Worm (Caenorhabditis elegans) whole organism, L4 larva: ENCODE results near the gene soc-2.
A peak's percentile ranks its signal among the peaks of the same experiment; 100 is the strongest.

Source experiments
- D1046.2 ChIP-seq: fragments of 200-800 bp; sonication (Bioruptor generic); IDR thresholded peaks from 2 replicates; pipeline ENCODE4 v1.3.6; 2022; ENCODE audit warnings: missing genetic modification characterization, missing compliant biosample characterization
- F37D6.2 ChIP-seq: sonication (generic microtip); optimal IDR thresholded peaks from 2 replicates; lab custom pipeline; 2016; ENCODE audit warnings: mild to moderate bottlenecking, missing genetic modification characterization, missing compliant biosample characterization
- F44E2.7 ChIP-seq: fragments of 200-800 bp; sonication (Bioruptor generic); IDR thresholded peaks from 2 replicates; pipeline ENCODE4 v2.1.2; 2022; ENCODE audit warnings: missing genetic modification characterization, missing compliant biosample characterization
- Y105C5A.15 ChIP-seq: fragments of 200-800 bp; sonication (Bioruptor generic); IDR thresholded peaks from 2 replicates; pipeline ENCODE4 v1.3.6; 2022; ENCODE audit warnings: missing genetic modification characterization, missing compliant biosample characterization
- Y48G9A.11 ChIP-seq: fragments of 200-800 bp; sonication (Bioruptor generic); IDR thresholded peaks from 2 replicates; pipeline ENCODE4 v1.3.6; 2022; ENCODE audit warnings: missing genetic modification reagents, missing genetic modification characterization, missing compliant biosample characterization
- ZK546.5 ChIP-seq, 2 experiments: sonication (generic microtip); optimal IDR thresholded peaks; 2 replicates each; lab custom pipeline; 2017; ENCODE audit warnings: missing biosample characterization in 2 of 2, missing genetic modification characterization in 2 of 2
- aha-1 ChIP-seq: fragments of 150-350 bp; peaks from one replicate; lab custom pipeline; 2014; ENCODE audit warnings: missing biosample characterization, missing genetic modification characterization
- arid-1 ChIP-seq: fragments of 200-800 bp; sonication (Bioruptor generic); conservative IDR thresholded peaks from 2 replicates; pipeline ENCODE4 v1.3.6; 2022; ENCODE audit warnings: missing genetic modification reagents, missing genetic modification characterization, missing compliant biosample characterization
- attf-4 ChIP-seq: sonication (generic microtip); optimal IDR thresholded peaks from 3 replicates; lab custom pipeline; 2017; ENCODE audit warnings: missing biosample characterization, missing genetic modification characterization
- ceh-20 ChIP-seq: fragments of 200-800 bp; sonication (Bioruptor generic); IDR thresholded peaks from 2 replicates; pipeline ENCODE4 v1.3.6; 2022; ENCODE audit warnings: missing genetic modification reagents, missing genetic modification characterization, missing compliant biosample characterization
- ceh-62 ChIP-seq: sonication (generic microtip); optimal IDR thresholded peaks from 2 replicates; lab custom pipeline; 2017; ENCODE audit warnings: missing biosample characterization, missing genetic modification characterization
- ces-1 ChIP-seq: fragments of 150-350 bp; sonication (generic microtip); optimal IDR thresholded peaks from 4 replicates; lab custom pipeline; 2014; ENCODE audit warnings: missing biosample characterization, missing genetic modification reagents, missing genetic modification characterization
- cey-2 ChIP-seq: sonication (generic microtip); optimal IDR thresholded peaks from 3 replicates; lab custom pipeline; 2017; ENCODE audit warnings: missing genetic modification characterization, mild to moderate bottlenecking, missing compliant biosample characterization, antibody characterized with exemption, borderline replicate concordance; ENCODE audit not compliant: insufficient read depth
- ctbp-1 ChIP-seq: fragments of 200-800 bp; sonication (Bioruptor generic); IDR thresholded peaks from 2 replicates; pipeline ENCODE4 v1.3.6; 2022; ENCODE audit warnings: missing genetic modification reagents, missing genetic modification characterization, missing compliant biosample characterization
- daf-12 ChIP-seq: fragments of 150-350 bp; optimal IDR thresholded peaks from 2 replicates; lab custom pipeline; 2014; ENCODE audit warnings: missing biosample characterization, missing genetic modification reagents, missing genetic modification characterization
- dmd-9 ChIP-seq: fragments of 200-800 bp; sonication (Bioruptor generic); IDR thresholded peaks from 2 replicates; pipeline ENCODE4 v1.3.6; 2022; ENCODE audit warnings: missing genetic modification reagents, missing genetic modification characterization, missing compliant biosample characterization
- duxl-1 ChIP-seq: sonication (generic microtip); optimal IDR thresholded peaks from 2 replicates; lab custom pipeline; 2016; ENCODE audit warnings: mild to moderate bottlenecking, missing genetic modification characterization, moderate library complexity, missing compliant biosample characterization; ENCODE audit not compliant: poor library complexity
- egl-27 ChIP-seq: sonication (generic microtip); optimal IDR thresholded peaks from 3 replicates; lab custom pipeline; 2017; ENCODE audit warnings: missing biosample characterization, missing genetic modification reagents, missing genetic modification characterization
- egl-43 ChIP-seq: fragments of 200-800 bp; sonication (Bioruptor generic); IDR thresholded peaks from 2 replicates; pipeline ENCODE4 v1.3.6; 2022; ENCODE audit warnings: missing genetic modification reagents, missing genetic modification characterization, missing compliant biosample characterization
- fkh-10 ChIP-seq: fragments of 150-350 bp; optimal IDR thresholded peaks from 2 replicates; lab custom pipeline; 2014; ENCODE audit warnings: missing biosample characterization, missing genetic modification reagents, missing genetic modification characterization
- fos-1 ChIP-seq: fragments of 150-350 bp; optimal IDR thresholded peaks from 2 replicates; lab custom pipeline; 2014; ENCODE audit warnings: missing biosample characterization, missing genetic modification characterization
- gei-8 ChIP-seq: fragments of 200-800 bp; sonication (Bioruptor generic); optimal IDR thresholded peaks from 2 replicates; lab custom pipeline; 2018; ENCODE audit warnings: mild to moderate bottlenecking, missing genetic modification characterization, missing compliant biosample characterization
- hif-1 ChIP-seq, 2 experiments: sonication (generic microtip); optimal IDR thresholded peaks; 2 replicates each; lab custom pipeline; 2016 to 2017; ENCODE audit warnings: missing compliant biosample characterization in 2 of 2, missing genetic modification characterization in 2 of 2, missing genetic modification reagents in 2 of 2, missing genotype in 2 of 2, mild to moderate bottlenecking in 1 of 2
- hlh-11 ChIP-seq: fragments of 200-800 bp; sonication (Bioruptor generic); optimal IDR thresholded peaks from 2 replicates; lab custom pipeline; 2018; ENCODE audit warnings: mild to moderate bottlenecking, missing genetic modification characterization, missing compliant biosample characterization
- jun-1 ChIP-seq: fragments of 150-350 bp; optimal IDR thresholded peaks from 2 replicates; lab custom pipeline; 2014; ENCODE audit warnings: missing biosample characterization, missing genetic modification reagents, missing genetic modification characterization
- lin-1 ChIP-seq: fragments of 200-800 bp; sonication (Bioruptor generic); IDR thresholded peaks from 2 replicates; pipeline ENCODE4 v1.3.6; 2022; ENCODE audit warnings: missing genetic modification reagents, missing genetic modification characterization, missing compliant biosample characterization
- lin-29 ChIP-seq: fragments of 200-800 bp; sonication (Bioruptor generic); IDR thresholded peaks from 2 replicates; pipeline ENCODE4 v1.3.6; 2022; ENCODE audit warnings: missing genetic modification reagents, missing genetic modification characterization, missing compliant biosample characterization
- lin-38 ChIP-seq: fragments of 200-800 bp; sonication (Bioruptor generic); IDR thresholded peaks from 2 replicates; pipeline ENCODE4 v1.3.6; 2022; ENCODE audit warnings: missing genetic modification reagents, missing genetic modification characterization, missing compliant biosample characterization
- lin-39 ChIP-seq: fragments of 150-350 bp; optimal IDR thresholded peaks from 2 replicates; lab custom pipeline; 2014; ENCODE audit warnings: missing biosample characterization, missing genetic modification reagents, missing genetic modification characterization
- lsy-2 ChIP-seq, 2 experiments: fragments of 150-350 bp in 1 of 2; sonication (generic microtip) in 1 of 2; optimal IDR thresholded peaks; 2 replicates each; lab custom pipeline; 2014 to 2017; ENCODE audit warnings: missing biosample characterization in 2 of 2, missing genetic modification characterization in 2 of 2
- madf-9 ChIP-seq: fragments of 200-800 bp; sonication (Bioruptor generic); conservative IDR thresholded peaks from 2 replicates; pipeline ENCODE4 v1.3.6; 2022; ENCODE audit warnings: missing genetic modification reagents, missing genetic modification characterization, missing compliant biosample characterization
- mdt-29 ChIP-seq: fragments of 200-800 bp; sonication (Bioruptor generic); IDR thresholded peaks from 2 replicates; pipeline ENCODE4 v1.3.6; 2022; ENCODE audit warnings: missing genetic modification reagents, missing genetic modification characterization, missing compliant biosample characterization
- mes-2 ChIP-seq: sonication (generic microtip); optimal IDR thresholded peaks from 2 replicates; lab custom pipeline; 2016; ENCODE audit warnings: missing genotype, mild to moderate bottlenecking, missing genetic modification characterization, missing compliant biosample characterization; ENCODE audit not compliant: poor library complexity, severe bottlenecking
- mxl-3 ChIP-seq: fragments of 200-800 bp; sonication (Bioruptor generic); optimal IDR thresholded peaks from 2 replicates; lab custom pipeline; 2018; ENCODE audit warnings: mild to moderate bottlenecking, missing genetic modification characterization, missing compliant biosample characterization
- nhr-102 ChIP-seq: sonication (generic microtip); optimal IDR thresholded peaks from 2 replicates; lab custom pipeline; 2016; ENCODE audit warnings: mild to moderate bottlenecking, missing genetic modification characterization, moderate library complexity, missing compliant biosample characterization
- nhr-25 ChIP-seq: sonication (generic microtip); optimal IDR thresholded peaks from 2 replicates; lab custom pipeline; 2017; ENCODE audit warnings: missing genetic modification characterization, mild to moderate bottlenecking, missing compliant biosample characterization, antibody characterized with exemption, moderate library complexity, borderline replicate concordance; ENCODE audit not compliant: insufficient read depth
- nhr-28 ChIP-seq: fragments of 150-350 bp; optimal IDR thresholded peaks from 2 replicates; lab custom pipeline; 2014; ENCODE audit warnings: missing biosample characterization, missing genetic modification characterization
- nhr-41 ChIP-seq: fragments of 200-800 bp; sonication (Bioruptor generic); IDR thresholded peaks from 2 replicates; pipeline ENCODE4 v1.3.6; 2022; ENCODE audit warnings: missing genetic modification reagents, missing genetic modification characterization, missing compliant biosample characterization
- nhr-48 ChIP-seq: sonication (generic microtip); optimal IDR thresholded peaks from 2 replicates; lab custom pipeline; 2016; ENCODE audit warnings: mild to moderate bottlenecking, missing genetic modification characterization, missing compliant biosample characterization
- nhr-76 ChIP-seq: fragments of 150-350 bp; optimal IDR thresholded peaks from 2 replicates; lab custom pipeline; 2014; ENCODE audit warnings: missing biosample characterization, missing genetic modification characterization
- pqm-1 ChIP-seq: sonication (generic microtip); optimal IDR thresholded peaks from 2 replicates; lab custom pipeline; 2017; ENCODE audit warnings: missing biosample characterization, missing genetic modification characterization
- rbr-2 ChIP-seq: sonication (generic microtip); optimal IDR thresholded peaks from 2 replicates; lab custom pipeline; 2016; ENCODE audit warnings: missing genotype, missing genetic modification characterization, missing compliant biosample characterization
- snpc-4 ChIP-seq: fragments of 150-350 bp; optimal IDR thresholded peaks from 2 replicates; lab custom pipeline; 2014; ENCODE audit warnings: missing biosample characterization, missing genetic modification characterization
- tag-97 ChIP-seq: fragments of 200-800 bp; sonication (Bioruptor generic); IDR thresholded peaks from 2 replicates; pipeline ENCODE4 v1.3.6; 2022; ENCODE audit warnings: missing genetic modification characterization, missing compliant biosample characterization
- tra-1 ChIP-seq: fragments of 200-800 bp; sonication (Bioruptor generic); IDR thresholded peaks from 2 replicates; pipeline ENCODE4 v1.3.6; 2022; ENCODE audit warnings: missing genetic modification reagents, missing genetic modification characterization, missing compliant biosample characterization
- unc-130 ChIP-seq: sonication (generic microtip); optimal IDR thresholded peaks from 2 replicates; lab custom pipeline; 2016; ENCODE audit warnings: missing genetic modification reagents, missing genetic modification characterization, missing compliant biosample characterization
- unc-62 ChIP-seq, 3 experiments: fragments of 150-350 bp in 1 of 3; sonication (generic microtip); optimal IDR thresholded peaks in 2 of 3; peaks in 1 of 3; 1 replicate in 1 of 3; 2 replicates in 2 of 3; lab custom pipeline; 2014 to 2017; ENCODE audit warnings: missing biosample characterization in 3 of 3, missing genetic modification characterization in 3 of 3, missing genetic modification reagents in 3 of 3, missing genotype in 1 of 3
- vab-7 ChIP-seq: fragments of 200-800 bp; sonication (Bioruptor generic); IDR thresholded peaks from 2 replicates; pipeline ENCODE4 v1.3.6; 2022; ENCODE audit warnings: missing genetic modification reagents, missing genetic modification characterization, missing compliant biosample characterization
- zip-11 ChIP-seq: fragments of 200-800 bp; sonication (Bioruptor generic); IDR thresholded peaks from 2 replicates; pipeline ENCODE4 v1.3.6; 2022; ENCODE audit warnings: missing genetic modification characterization, missing compliant biosample characterization
- zip-2 ChIP-seq: fragments of 150-350 bp; optimal IDR thresholded peaks from 2 replicates; lab custom pipeline; 2014; ENCODE audit warnings: missing biosample characterization, missing genetic modification characterization
- ztf-7 ChIP-seq: fragments of 150-350 bp; optimal IDR thresholded peaks from 2 replicates; lab custom pipeline; 2014; ENCODE audit warnings: missing biosample characterization, missing genetic modification characterization

soc-2 gene

DNA sequence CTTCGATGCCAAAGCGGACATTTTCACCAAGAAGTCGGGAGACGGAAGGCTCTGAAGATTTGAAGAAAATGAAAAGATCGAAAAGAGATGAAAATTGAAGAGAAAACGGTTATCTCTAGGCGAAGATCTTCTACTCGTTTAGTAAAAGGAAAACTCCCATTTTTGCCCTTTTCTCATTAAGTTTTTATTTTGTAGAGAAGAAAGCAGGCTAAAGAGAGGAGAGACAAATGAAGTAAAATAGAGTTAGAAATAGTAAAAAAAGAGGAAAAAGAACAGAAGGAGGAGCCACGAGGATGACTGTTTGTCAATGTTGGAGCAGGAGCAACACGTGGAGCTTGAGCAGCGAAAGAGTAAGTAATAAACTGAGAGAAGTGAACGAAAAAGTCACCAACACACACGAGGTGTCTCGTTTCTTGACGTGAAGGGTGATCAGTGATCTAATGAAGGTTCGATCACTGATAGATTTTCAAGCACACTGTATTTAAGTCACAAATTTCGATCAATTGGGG lies 63.4 kb downstream of the soc-2 start, which contains the start of gene ivd-1:
Gene ivd-1, minus strand, starts transcription at position 51 of the 509 bp plus-strand sequence.
- no peak for TF ChIP-seq cey-2
- no peak for TF ChIP-seq vab-7 (GFP tag; lab: Robert Waterston, UW)
- no peak for TF ChIP-seq F44E2.7 (GFP tag; lab: Robert Waterston, UW)
- no peak for TF ChIP-seq lin-38 (GFP tag; lab: Robert Waterston, UW)
- peak; percentile 21 for TF ChIP-seq pqm-1 (tag; lab: Kevin White, UChicago)
- TF ChIP-seq tra-1 (GFP tag; lab: Robert Waterston, UW) = no peak
- TF ChIP-seq ctbp-1 (GFP tag; lab: Robert Waterston, UW) = no peak
- TF ChIP-seq egl-43 (GFP tag; lab: Robert Waterston, UW) = no peak
- TF ChIP-seq fkh-10 (GFP tag; lab: Kevin White, UChicago) = no peak
- no peak for TF ChIP-seq ceh-62
- TF ChIP-seq dmd-9 (GFP tag; lab: Robert Waterston, UW) = no peak
- no peak for TF ChIP-seq fos-1
- no peak for TF ChIP-seq duxl-1
- TF ChIP-seq lin-39 (tag; lab: Kevin White, UChicago) = no peak
- TF ChIP-seq gei-8 (GFP tag; lab: Kevin White, UChicago) = no peak
- TF ChIP-seq nhr-25 = no peak
- TF ChIP-seq arid-1 (GFP tag; lab: Robert Waterston, UW) = no peak
- no peak for TF ChIP-seq mdt-29 (GFP tag; lab: Robert Waterston, UW)
- no peak for TF ChIP-seq ZK546.5 (tag; optimal IDR thresholded peaks at IDR 0.05; lab: Kevin White, UChicago)
- TF ChIP-seq nhr-102 (tag; lab: Kevin White, UChicago) = no peak
- TF ChIP-seq nhr-48 (tag; lab: Kevin White, UChicago) = peak; percentile 29
- TF ChIP-seq nhr-28 = no peak
- peak; percentile 77 for TF ChIP-seq hlh-11 (tag; lab: Kevin White, UChicago)
- no peak for TF ChIP-seq madf-9 (GFP tag; lab: Robert Waterston, UW)
- no peak for TF ChIP-seq hif-1 (tag; optimal IDR thresholded peaks at IDR 0.05; lab: Kevin White, UChicago)
- TF ChIP-seq snpc-4 (tag; lab: Kevin White, UChicago) = no peak
- TF ChIP-seq zip-2 (tag; lab: Kevin White, UChicago) = no peak
- TF ChIP-seq jun-1 = no peak
- peak in 1 of 2 experiments; percentile 48 for TF ChIP-seq lsy-2 (tag; optimal IDR thresholded peaks at IDR 0.05; lab: Kevin White, UChicago)
- TF ChIP-seq zip-11 (GFP tag; lab: Robert Waterston, UW) = no peak
- TF ChIP-seq tag-97 (GFP tag; lab: Robert Waterston, UW) = no peak
- TF ChIP-seq Y48G9A.11 = no peak
- TF ChIP-seq unc-130 (GFP tag; lab: Kevin White, UChicago) = no peak
- no peak for TF ChIP-seq ceh-20 (GFP tag; lab: Robert Waterston, UW)
- peak; percentile 38 for TF ChIP-seq mes-2 (tag; lab: Kevin White, UChicago)
- no peak for TF ChIP-seq ces-1 (GFP tag; lab: Kevin White, UChicago)
- TF ChIP-seq nhr-76 = no peak
- TF ChIP-seq ztf-7 (tag; lab: Kevin White, UChicago) = no peak
- no peak for TF ChIP-seq nhr-41
- no peak for TF ChIP-seq egl-27 (tag; lab: Kevin White, UChicago)
- TF ChIP-seq Y105C5A.15 (GFP tag; lab: Robert Waterston, UW) = no peak
- TF ChIP-seq lin-29 = no peak
- TF ChIP-seq mxl-3 (GFP tag; lab: Kevin White, UChicago) = peak; percentile 75
- no peak for TF ChIP-seq attf-4
- TF ChIP-seq D1046.2 = no peak
- no peak for TF ChIP-seq daf-12
- TF ChIP-seq rbr-2 = no peak
- TF ChIP-seq lin-1 (GFP tag; lab: Robert Waterston, UW) = no peak
- TF ChIP-seq aha-1 (tag; lab: Kevin White, UChicago) = peak; percentile 46
- peak in 1 of 2 experiments; percentile 68 for TF ChIP-seq unc-62 (GFP tag; optimal IDR thresholded peaks at IDR 0.05 in 1 of 2; lab: Kevin White, UChicago)
- no peak for TF ChIP-seq unc-62 (tag; optimal IDR thresholded peaks at IDR 0.05; lab: Kevin White, UChicago)
- no peak for TF ChIP-seq F37D6.2
